Worm (Caenorhabditis elegans) whole organism, young adult: ENCODE results near the gene rnf-113.

Source experiments
- B0035.1 ChIP-seq: sonication (generic microtip); optimal IDR thresholded peaks from 2 replicates; lab custom pipeline; 2016; ENCODE audit warnings: missing genetic modification characterization, mild to moderate bottlenecking, missing compliant biosample characterization, missing genotype, missing genetic modification reagents
- D2030.7 ChIP-seq: fragments of 200-800 bp; sonication (Bioruptor generic); IDR thresholded peaks from 2 replicates; pipeline ENCODE4 v1.3.6; 2022; ENCODE audit warnings: missing genetic modification reagents, missing genetic modification characterization, missing compliant biosample characterization
- F10E7.11 ChIP-seq: sonication (generic microtip); optimal IDR thresholded peaks from 2 replicates; lab custom pipeline; 2017; ENCODE audit warnings: mild to moderate bottlenecking, missing genetic modification characterization, moderate library complexity, missing compliant biosample characterization
- F22D6.2 ChIP-seq: sonication (generic microtip); optimal IDR thresholded peaks from 2 replicates; lab custom pipeline; 2016; ENCODE audit warnings: mild to moderate bottlenecking, missing genetic modification characterization, missing compliant biosample characterization
- F23B12.7 ChIP-seq: sonication (generic microtip); optimal IDR thresholded peaks from 2 replicates; lab custom pipeline; 2017; ENCODE audit warnings: missing genetic modification characterization, mild to moderate bottlenecking, missing compliant biosample characterization, antibody characterized with exemption, moderate library complexity; ENCODE audit not compliant: insufficient read depth
- F39B2.1 ChIP-seq: fragments of 200-800 bp; sonication (Bioruptor generic); IDR thresholded peaks from 2 replicates; pipeline ENCODE4 v1.3.6; 2022; ENCODE audit warnings: missing genetic modification reagents, missing genetic modification characterization, missing compliant biosample characterization
- F49E8.2 ChIP-seq: sonication (generic microtip); optimal IDR thresholded peaks from 3 replicates; lab custom pipeline; 2017; ENCODE audit warnings: missing genetic modification characterization, mild to moderate bottlenecking, missing compliant biosample characterization, antibody characterized with exemption, moderate library complexity; ENCODE audit not compliant: insufficient read depth
- F52B5.7 ChIP-seq: sonication (generic microtip); optimal IDR thresholded peaks from 2 replicates; lab custom pipeline; 2016; ENCODE audit warnings: mild to moderate bottlenecking, missing genetic modification characterization, missing compliant biosample characterization
- F55B11.4 ChIP-seq: sonication (generic microtip); optimal IDR thresholded peaks from 2 replicates; lab custom pipeline; 2016; ENCODE audit warnings: missing compliant biosample characterization, missing genetic modification characterization, borderline replicate concordance; ENCODE audit not compliant: insufficient read depth
- Y53F4B.3 ChIP-seq: fragments of 200-800 bp; sonication (Bioruptor generic); IDR thresholded peaks from 2 replicates; pipeline ENCODE4 v1.3.6; 2022; ENCODE audit warnings: missing genetic modification reagents, missing genetic modification characterization, missing compliant biosample characterization
- Y56A3A.18 ChIP-seq: fragments of 200-800 bp; sonication (Bioruptor generic); IDR thresholded peaks from 2 replicates; pipeline ENCODE4 v1.3.6; 2022; ENCODE audit warnings: missing genetic modification reagents, missing genetic modification characterization, missing compliant biosample characterization
- Y67H2A.10 ChIP-seq: fragments of 200-800 bp; sonication (Bioruptor generic); conservative IDR thresholded peaks from 2 replicates; pipeline ENCODE4 v1.3.6; 2022; ENCODE audit warnings: missing genetic modification reagents, missing genetic modification characterization, missing compliant biosample characterization
- Y95B8A.8 ChIP-seq: fragments of 200-800 bp; sonication (Bioruptor generic); IDR thresholded peaks from 2 replicates; pipeline ENCODE4 v1.3.6; 2022; ENCODE audit warnings: missing genetic modification reagents, missing genetic modification characterization, missing compliant biosample characterization
- akir-1 ChIP-seq: fragments of 200-800 bp; sonication (Bioruptor generic); optimal IDR thresholded peaks from 2 replicates; lab custom pipeline; 2018; ENCODE audit warnings: mild to moderate bottlenecking, missing genetic modification characterization, moderate library complexity, missing compliant biosample characterization
- aptf-2 ChIP-seq: fragments of 200-800 bp; sonication (Bioruptor generic); conservative IDR thresholded peaks from 2 replicates; pipeline ENCODE4 v1.3.6; 2022; ENCODE audit warnings: missing genetic modification reagents, missing genetic modification characterization, missing compliant biosample characterization
- aptf-3 ChIP-seq: fragments of 200-800 bp; sonication (Bioruptor generic); IDR thresholded peaks from 2 replicates; pipeline ENCODE4 v1.3.6; 2022; ENCODE audit warnings: missing genetic modification characterization, missing compliant biosample characterization
- atf-7 ChIP-seq: sonication (generic microtip); optimal IDR thresholded peaks from 2 replicates; lab custom pipeline; 2017; ENCODE audit warnings: mild to moderate bottlenecking, missing genetic modification characterization, missing compliant biosample characterization
- bed-2 ChIP-seq: fragments of 200-800 bp; sonication (Bioruptor generic); IDR thresholded peaks from 2 replicates; pipeline ENCODE4 v1.3.6; 2022; ENCODE audit warnings: missing genetic modification reagents, missing genetic modification characterization, missing compliant biosample characterization
- ccch-3 ChIP-seq: fragments of 200-800 bp; sonication (Bioruptor generic); optimal IDR thresholded peaks from 2 replicates; lab custom pipeline; 2018; ENCODE audit warnings: mild to moderate bottlenecking, missing genetic modification characterization, missing compliant biosample characterization
- cebp-2 ChIP-seq: fragments of 200-800 bp; sonication (Bioruptor generic); IDR thresholded peaks from 2 replicates; pipeline ENCODE4 v1.3.6; 2022; ENCODE audit warnings: missing genetic modification characterization, missing compliant biosample characterization
- ceh-27 ChIP-seq: fragments of 200-800 bp; sonication (Bioruptor generic); optimal IDR thresholded peaks from 2 replicates; lab custom pipeline; 2018; ENCODE audit warnings: mild to moderate bottlenecking, missing genetic modification characterization, moderate library complexity, missing compliant biosample characterization
- ceh-58 ChIP-seq: fragments of 200-800 bp; sonication (Bioruptor generic); IDR thresholded peaks from 2 replicates; pipeline ENCODE4 v1.3.6; 2022; ENCODE audit warnings: missing genetic modification characterization, missing compliant biosample characterization
- ceh-79 ChIP-seq: sonication (generic microtip); optimal IDR thresholded peaks from 2 replicates; lab custom pipeline; 2017; ENCODE audit warnings: mild to moderate bottlenecking, missing genetic modification characterization, missing compliant biosample characterization
- die-1 ChIP-seq: sonication (generic microtip); optimal IDR thresholded peaks from 2 replicates; lab custom pipeline; 2016; ENCODE audit warnings: missing genotype, mild to moderate bottlenecking, missing genetic modification characterization, missing compliant biosample characterization
- dox-1 ChIP-seq: fragments of 200-800 bp; sonication (Bioruptor generic); IDR thresholded peaks from 2 replicates; pipeline ENCODE4 v1.3.6; 2022; ENCODE audit warnings: missing genetic modification reagents, missing genetic modification characterization, missing compliant biosample characterization
- egl-18 ChIP-seq: fragments of 200-800 bp; sonication (Bioruptor generic); IDR thresholded peaks from 2 replicates; pipeline ENCODE4 v1.3.6; 2022; ENCODE audit warnings: missing genetic modification reagents, missing genetic modification characterization, missing compliant biosample characterization
- egrh-3 ChIP-seq: fragments of 200-800 bp; sonication (Bioruptor generic); IDR thresholded peaks from 2 replicates; pipeline ENCODE4 v1.3.6; 2022; ENCODE audit warnings: missing genetic modification reagents, missing genetic modification characterization, missing compliant biosample characterization
- him-1 ChIP-seq: sonication (generic microtip); optimal IDR thresholded peaks from 2 replicates; lab custom pipeline; 2016; ENCODE audit warnings: missing genotype, missing genetic modification reagents, missing genetic modification characterization, missing compliant biosample characterization
- hsf-1 ChIP-seq: fragments of 200-800 bp; sonication (Bioruptor generic); IDR thresholded peaks from 2 replicates; pipeline ENCODE4 v1.3.6; 2022; ENCODE audit warnings: missing genetic modification reagents, missing genetic modification characterization, missing compliant biosample characterization
- lag-1 ChIP-seq: fragments of 200-800 bp; sonication (Bioruptor generic); IDR thresholded peaks from 2 replicates; pipeline ENCODE4 v1.3.6; 2022; ENCODE audit warnings: missing genetic modification reagents, missing genetic modification characterization, missing compliant biosample characterization
- let-607 ChIP-seq, 2 experiments: fragments of 200-800 bp in 1 of 2; sonication (Bioruptor generic) in 1 of 2; sonication (generic microtip) in 1 of 2; optimal IDR thresholded peaks; 2 replicates each; lab custom pipeline; 2016 to 2018; ENCODE audit warnings: mild to moderate bottlenecking in 2 of 2, missing compliant biosample characterization in 2 of 2, missing genetic modification characterization in 2 of 2, moderate library complexity in 2 of 2, missing genotype in 1 of 2
- lsl-1 ChIP-seq: fragments of 200-800 bp; sonication (Bioruptor generic); optimal IDR thresholded peaks from 2 replicates; lab custom pipeline; 2018; ENCODE audit warnings: mild to moderate bottlenecking, missing genetic modification characterization, moderate library complexity, missing compliant biosample characterization
- lsy-27 ChIP-seq: sonication (generic microtip); optimal IDR thresholded peaks from 2 replicates; lab custom pipeline; 2017; ENCODE audit warnings: missing genetic modification characterization, mild to moderate bottlenecking, missing compliant biosample characterization, antibody characterized with exemption, missing genotype, borderline replicate concordance; ENCODE audit not compliant: insufficient read depth
- madf-3 ChIP-seq: fragments of 200-800 bp; sonication (Bioruptor generic); IDR thresholded peaks from 2 replicates; pipeline ENCODE4 v1.3.6; 2022; ENCODE audit warnings: missing genetic modification reagents, missing genetic modification characterization, missing compliant biosample characterization
- madf-6 ChIP-seq: fragments of 200-800 bp; sonication (Bioruptor generic); IDR thresholded peaks from 2 replicates; pipeline ENCODE4 v1.3.6; 2022; ENCODE audit warnings: missing genetic modification reagents, missing genetic modification characterization, missing compliant biosample characterization
- mxl-1 ChIP-seq: sonication (generic microtip); optimal IDR thresholded peaks from 2 replicates; lab custom pipeline; 2016; ENCODE audit warnings: missing genetic modification characterization, missing compliant biosample characterization
- nfyb-1 ChIP-seq: fragments of 200-800 bp; sonication (Bioruptor generic); IDR thresholded peaks from 2 replicates; pipeline ENCODE4 v1.3.6; 2022; ENCODE audit warnings: missing genetic modification reagents, missing genetic modification characterization, missing compliant biosample characterization
- pha-4 ChIP-seq: fragments of 150-350 bp; sonication (generic microtip); optimal IDR thresholded peaks from 2 replicates; lab custom pipeline; 2014; ENCODE audit warnings: missing biosample characterization, missing genetic modification reagents, missing genetic modification characterization
- rec-8 ChIP-seq, 2 experiments: sonication (generic microtip); optimal IDR thresholded peaks; 2 replicates each; lab custom pipeline; 2016; ENCODE audit warnings: mild to moderate bottlenecking in 2 of 2, missing genetic modification characterization in 2 of 2, missing genetic modification reagents in 2 of 2, missing genotype in 2 of 2, missing biosample characterization in 1 of 2, missing compliant biosample characterization in 1 of 2, moderate library complexity in 1 of 2
- repo-1 ChIP-seq: sonication (generic microtip); optimal IDR thresholded peaks from 2 replicates; lab custom pipeline; 2017; ENCODE audit warnings: mild to moderate bottlenecking, missing genetic modification characterization, missing compliant biosample characterization
- tbx-9 ChIP-seq: sonication (generic microtip); optimal IDR thresholded peaks from 2 replicates; lab custom pipeline; 2016; ENCODE audit warnings: borderline replicate concordance, missing genetic modification characterization, inconsistent platforms, missing compliant biosample characterization
- unc-130 ChIP-seq: sonication (generic microtip); optimal IDR thresholded peaks from 2 replicates; lab custom pipeline; 2016; ENCODE audit warnings: missing genetic modification reagents, missing genetic modification characterization, missing compliant biosample characterization
- unc-62 ChIP-seq: fragments of 150-350 bp; optimal IDR thresholded peaks from 2 replicates; lab custom pipeline; 2014; ENCODE audit warnings: missing biosample characterization, missing genetic modification reagents, missing genetic modification characterization
- ztf-18 ChIP-seq: sonication (generic microtip); optimal IDR thresholded peaks from 2 replicates; lab custom pipeline; 2016; ENCODE audit warnings: missing genotype, mild to moderate bottlenecking, missing genetic modification characterization, missing compliant biosample characterization
- ztf-28 ChIP-seq: fragments of 200-800 bp; sonication (Bioruptor generic); IDR thresholded peaks from 2 replicates; pipeline ENCODE4 v1.3.6; 2022; ENCODE audit warnings: missing genetic modification reagents, missing genetic modification characterization, missing compliant biosample characterization

Gene rnf-113

DNA sequence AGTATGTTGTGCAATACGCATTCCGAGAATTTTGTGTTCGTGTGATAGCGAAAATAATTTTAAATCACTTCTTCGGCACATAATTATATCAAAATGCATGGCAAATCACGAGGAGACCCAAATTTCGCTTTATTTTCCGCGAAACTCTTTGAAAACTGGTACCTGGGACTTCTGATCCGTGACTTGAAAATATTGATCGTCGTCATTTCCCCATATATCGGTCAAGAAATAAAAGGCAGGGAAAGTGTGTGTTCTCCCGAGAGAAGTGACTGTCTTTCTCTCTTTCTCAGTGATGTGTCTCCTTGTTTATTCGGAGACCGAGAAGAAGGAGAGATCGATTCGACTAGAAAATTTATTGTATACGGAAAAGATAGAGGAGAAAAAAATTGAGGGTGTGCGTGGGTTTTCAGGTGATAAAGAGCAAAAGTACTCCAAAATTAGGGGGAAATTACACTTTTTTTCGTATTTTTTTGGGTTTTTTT is 46.2 kb downstream of the rnf-113 start, which contains the start of gene W09D10.5 (continued):
- TF ChIP-seq him-1 (tag; lab: Kevin White, UChicago) (no peak), aptf-3 (GFP tag; lab: Robert Waterston, UW) (no peak; the same call in 1 of the 2 replicates), F39B2.1 (no peak), die-1 (tag; lab: Kevin White, UChicago) (peak; percentile 26), Y56A3A.18 (GFP tag; lab: Robert Waterston, UW) (peak; percentile 63; the same call in 1 of the 2 replicates), repo-1 (peak; percentile 70), dox-1 (peak; percentile 62; the same call in 1 of the 2 replicates), aptf-2 (no peak), tbx-9 (tag; lab: Kevin White, UChicago) (no peak), mxl-1 (no peak), F52B5.7 (tag; lab: Kevin White, UChicago) (peak; percentile 57), unc-62 (no peak), akir-1 (GFP tag; lab: Kevin White, UChicago) (no peak), atf-7 (tag; lab: Kevin White, UChicago) (peak; percentile 38), pha-4 (tag; lab: Kevin White, UChicago) (peak; percentile 63), cebp-2 (GFP tag; lab: Robert Waterston, UW) (no peak), D2030.7 (GFP tag; lab: Robert Waterston, UW) (no peak), F22D6.2 (tag; lab: Kevin White, UChicago) (peak; percentile 2), Y53F4B.3 (GFP tag; lab: Robert Waterston, UW) (no peak), Y95B8A.8 (GFP tag; lab: Robert Waterston, UW) (no peak), egrh-3 (no peak), bed-2 (GFP tag; lab: Robert Waterston, UW) (no peak), madf-6 (GFP tag; lab: Robert Waterston, UW) (peak; percentile 30; the same call in 1 of the 2 replicates), lsy-27 (tag; lab: Kevin White, UChicago) (no peak), unc-130 (GFP tag; lab: Kevin White, UChicago) (no peak), let-607 (tag; optimal IDR thresholded peaks at IDR 0.05; lab: Kevin White, UChicago) (no peak), madf-3 (no peak), ztf-28 (GFP tag; lab: Robert Waterston, UW) (no peak), hsf-1 (GFP tag; lab: Robert Waterston, UW) (peak; percentile 56; the same call in 1 of the 2 replicates), ceh-79 (tag; lab: Kevin White, UChicago) (peak; percentile 37)
- TF ChIP-seq, all 124 proteins: peak for 38

DNA sequence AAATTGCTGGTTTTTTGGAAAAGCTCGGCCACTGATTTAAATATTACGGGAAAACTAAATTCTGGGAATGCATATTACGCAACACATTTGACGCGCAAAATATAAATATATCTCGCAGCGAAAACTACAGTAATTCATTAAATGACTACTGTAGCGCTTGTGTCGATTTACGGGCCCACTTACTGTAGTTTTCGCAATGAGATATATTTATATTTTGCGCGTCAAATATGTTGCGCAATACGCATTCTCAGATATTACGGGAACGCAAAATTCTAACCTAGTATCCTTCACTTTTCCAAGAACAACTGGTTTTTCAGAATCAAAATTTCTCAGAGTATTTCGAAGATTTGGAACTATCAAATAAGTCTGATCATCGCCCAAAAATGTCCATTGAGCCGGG is 47.8 kb downstream of the rnf-113 start:
- TF ChIP-seq lsl-1 (GFP tag; lab: Kevin White, UChicago) = peak; percentile 45
- no peak for TF ChIP-seq rec-8 (tag; optimal IDR thresholded peaks at IDR 0.05; lab: Kevin White, UChicago)
- no peak for TF ChIP-seq ceh-27 (GFP tag; lab: Kevin White, UChicago)
- TF ChIP-seq F10E7.11 (tag; lab: Kevin White, UChicago) = no peak

DNA sequence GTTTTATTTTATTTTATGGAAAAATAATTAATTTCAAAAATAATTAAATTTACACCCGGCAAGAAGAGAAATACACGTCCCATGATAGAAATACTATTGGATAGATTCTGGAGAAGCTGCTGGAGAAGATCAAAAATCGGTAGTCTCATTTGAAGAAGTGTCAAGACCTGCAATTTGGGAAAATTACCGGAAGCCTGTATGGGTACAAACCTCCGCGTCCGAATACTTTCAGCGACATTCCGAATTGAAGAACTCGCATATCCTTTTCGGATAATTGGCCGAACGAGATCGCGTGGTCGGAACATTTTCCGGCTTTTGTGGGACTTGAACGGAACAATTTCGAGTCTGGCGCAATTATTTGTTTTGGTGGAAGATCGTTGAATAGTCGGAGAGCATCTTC is 49.0 kb downstream of the rnf-113 start:
- no peak for TF ChIP-seq unc-62
- no peak for TF ChIP-seq F49E8.2 (tag; lab: Kevin White, UChicago)
- TF ChIP-seq F39B2.1 = no peak
- TF ChIP-seq ceh-58 (GFP tag; lab: Robert Waterston, UW) = no peak
- TF ChIP-seq F23B12.7 = no peak
- TF ChIP-seq madf-6 (GFP tag; lab: Robert Waterston, UW) = peak; percentile 22; the same call in 1 of the 2 replicates
- no peak for TF ChIP-seq F55B11.4 (tag; lab: Kevin White, UChicago)
- TF ChIP-seq atf-7 (tag; lab: Kevin White, UChicago) = no peak
- TF ChIP-seq nfyb-1 (GFP tag; lab: Robert Waterston, UW) = peak; percentile 53; the same call in 1 of the 2 replicates
- TF ChIP-seq lag-1 = no peak
- TF ChIP-seq B0035.1 (tag; lab: Kevin White, UChicago) = no peak
- no peak for TF ChIP-seq egl-18 (GFP tag; lab: Robert Waterston, UW)
- no peak for TF ChIP-seq ccch-3 (GFP tag; lab: Kevin White, UChicago)
- peak; percentile 37 for TF ChIP-seq ztf-18
- no peak for TF ChIP-seq let-607 (tag; optimal IDR thresholded peaks at IDR 0.05; lab: Kevin White, UChicago)
- TF ChIP-seq Y67H2A.10 (GFP tag; lab: Robert Waterston, UW) = no peak
